Worm (Caenorhabditis elegans) whole organism, L3 larva: Measurements from ENCODE around the gene F21C10.11.
A peak's percentile ranks its signal among the peaks of the same experiment; 100 is the strongest.

Experiments
- ZK546.5 ChIP-seq: sonication (generic microtip); optimal IDR thresholded peaks from 2 replicates; lab custom pipeline; 2017; ENCODE audit warnings: missing biosample characterization, missing genetic modification characterization
- aly-2 ChIP-seq: fragments of 150-350 bp; optimal IDR thresholded peaks from 2 replicates; lab custom pipeline; 2014; ENCODE audit warnings: missing biosample characterization, missing genetic modification characterization
- ceh-82 ChIP-seq: fragments of 150-350 bp; optimal IDR thresholded peaks from 2 replicates; lab custom pipeline; 2014; ENCODE audit warnings: missing biosample characterization, missing genetic modification characterization
- daf-12 ChIP-seq: fragments of 150-350 bp; optimal IDR thresholded peaks from 2 replicates; lab custom pipeline; 2014; ENCODE audit warnings: missing biosample characterization, missing genetic modification reagents, missing genetic modification characterization
- egl-27 ChIP-seq: sonication (generic microtip); optimal IDR thresholded peaks from 4 replicates; lab custom pipeline; 2017; ENCODE audit warnings: missing biosample characterization, missing genetic modification reagents, missing genetic modification characterization
- egl-5 ChIP-seq: fragments of 150-350 bp; optimal IDR thresholded peaks from 2 replicates; lab custom pipeline; 2017; ENCODE audit warnings: missing biosample characterization, missing genetic modification reagents, missing genetic modification characterization, inconsistent platforms
- elt-1 ChIP-seq: fragments of 150-350 bp; optimal IDR thresholded peaks from 2 replicates; lab custom pipeline; 2014; ENCODE audit warnings: missing biosample characterization, missing genetic modification characterization
- elt-2 ChIP-seq: sonication (generic microtip); optimal IDR thresholded peaks from 2 replicates; lab custom pipeline; 2016; ENCODE audit warnings: missing genetic modification reagents, mild to moderate bottlenecking, missing genetic modification characterization, missing compliant biosample characterization
- eor-1 ChIP-seq, 2 experiments: fragments of 150-350 bp; optimal IDR thresholded peaks; 2 replicates each; lab custom pipeline; 2014 to 2018; ENCODE audit warnings: missing biosample characterization in 2 of 2, missing genetic modification characterization in 2 of 2
- fkh-2 ChIP-seq: fragments of 150-350 bp; optimal IDR thresholded peaks from 2 replicates; lab custom pipeline; 2014; ENCODE audit warnings: missing biosample characterization, missing genetic modification reagents, missing genetic modification characterization
- fos-1 ChIP-seq: fragments of 150-350 bp; optimal IDR thresholded peaks from 2 replicates; lab custom pipeline; 2014; ENCODE audit warnings: missing biosample characterization, missing genetic modification characterization
- hmg-11 ChIP-seq: sonication (generic microtip); optimal IDR thresholded peaks from 2 replicates; lab custom pipeline; 2016; ENCODE audit warnings: missing genetic modification characterization, missing compliant biosample characterization
- jun-1 ChIP-seq: fragments of 150-350 bp; optimal IDR thresholded peaks from 2 replicates; lab custom pipeline; 2014; ENCODE audit warnings: missing biosample characterization, missing genetic modification reagents, missing genetic modification characterization
- lin-39 ChIP-seq: fragments of 150-350 bp; optimal IDR thresholded peaks from 2 replicates; lab custom pipeline; 2018; ENCODE audit warnings: missing biosample characterization, missing genetic modification reagents, missing genetic modification characterization
- mdl-1 ChIP-seq: fragments of 150-350 bp; optimal IDR thresholded peaks from 2 replicates; lab custom pipeline; 2014; ENCODE audit warnings: missing biosample characterization, missing genetic modification characterization
- mml-1 ChIP-seq: fragments of 150-350 bp; sonication (generic microtip); optimal IDR thresholded peaks from 3 replicates; lab custom pipeline; 2014; ENCODE audit warnings: missing biosample characterization, missing genetic modification characterization
- nfya-1 ChIP-seq: sonication (generic microtip); optimal IDR thresholded peaks from 2 replicates; lab custom pipeline; 2017; ENCODE audit warnings: missing genetic modification characterization, mild to moderate bottlenecking, missing compliant biosample characterization, antibody characterized with exemption, moderate library complexity; ENCODE audit not compliant: insufficient read depth
- nhr-11 ChIP-seq: fragments of 150-350 bp; optimal IDR thresholded peaks from 2 replicates; lab custom pipeline; 2014; ENCODE audit warnings: missing biosample characterization, missing genetic modification characterization
- nhr-23 ChIP-seq: fragments of 150-350 bp; optimal IDR thresholded peaks from 2 replicates; lab custom pipeline; 2014; ENCODE audit warnings: missing biosample characterization, missing genetic modification reagents, missing genetic modification characterization
- nhr-25 ChIP-seq: sonication (generic microtip); optimal IDR thresholded peaks from 2 replicates; lab custom pipeline; 2017; ENCODE audit warnings: missing biosample characterization, missing genetic modification characterization
- nhr-43 ChIP-seq: sonication (generic microtip); optimal IDR thresholded peaks from 2 replicates; lab custom pipeline; 2016; ENCODE audit warnings: mild to moderate bottlenecking, missing genetic modification characterization, missing compliant biosample characterization; ENCODE audit not compliant: poor library complexity, severe bottlenecking
- nhr-76 ChIP-seq: fragments of 150-350 bp; sonication (generic microtip); optimal IDR thresholded peaks from 5 replicates; lab custom pipeline; 2014; ENCODE audit warnings: missing biosample characterization, missing genetic modification characterization
- nhr-77 ChIP-seq: fragments of 150-350 bp; optimal IDR thresholded peaks from 2 replicates; lab custom pipeline; 2014; ENCODE audit warnings: missing biosample characterization, missing genetic modification characterization
- pha-4 ChIP-seq: fragments of 150-350 bp; optimal IDR thresholded peaks from 2 replicates; lab custom pipeline; 2014; ENCODE audit warnings: missing biosample characterization, missing genetic modification reagents, missing genetic modification characterization
- pqm-1 ChIP-seq: fragments of 150-350 bp; optimal IDR thresholded peaks from 2 replicates; lab custom pipeline; 2017; ENCODE audit warnings: missing biosample characterization, missing genetic modification characterization, inconsistent platforms
- skn-1 ChIP-seq: fragments of 150-350 bp; optimal IDR thresholded peaks from 2 replicates; lab custom pipeline; 2014; ENCODE audit warnings: missing biosample characterization, missing genetic modification characterization
- tbx-2 ChIP-seq: sonication (generic microtip); optimal IDR thresholded peaks from 2 replicates; lab custom pipeline; 2016; ENCODE audit warnings: mild to moderate bottlenecking, missing genetic modification characterization, missing compliant biosample characterization
- ztf-11 ChIP-seq: fragments of 150-350 bp; optimal IDR thresholded peaks from 2 replicates; lab custom pipeline; 2014; ENCODE audit warnings: missing biosample characterization, missing genetic modification characterization
- ztf-4 ChIP-seq: fragments of 150-350 bp; optimal IDR thresholded peaks from 2 replicates; lab custom pipeline; 2014; ENCODE audit warnings: missing biosample characterization, missing genetic modification characterization

The F21C10.11 gene

ce11 chrV:9078067-9078581 is 45.2 kb upstream of the F21C10.11 start:
- no peak for TF ChIP-seq elt-1
- peak; percentile 56 for TF ChIP-seq nhr-23

ce11 chrV:9078815-9079525 is 44.3 kb upstream of the F21C10.11 start:
- TF ChIP-seq daf-12 (no peak), jun-1 (tag; lab: Kevin White, UChicago) (peak; percentile 8), skn-1 (tag; lab: Kevin White, UChicago) (peak; percentile 43), pqm-1 (tag; lab: Kevin White, UChicago) (peak; percentile 68), elt-2 (tag; lab: Kevin White, UChicago) (peak; percentile 95), nhr-25 (peak; percentile 1), nfya-1 (peak; percentile 3), egl-5 (tag; lab: Kevin White, UChicago) (no peak), ceh-82 (tag; lab: Kevin White, UChicago) (no peak), nhr-43 (tag; lab: Kevin White, UChicago) (peak; percentile 46)

ce11 chrV:9079965-9080432 is 43.3 kb upstream of the F21C10.11 start:
- TF ChIP-seq ztf-11 (tag; lab: Kevin White, UChicago), result no peak
- no peak for TF ChIP-seq nhr-77
- TF ChIP-seq aly-2 (tag; lab: Kevin White, UChicago), result no peak
- TF ChIP-seq mdl-1 (tag; lab: Kevin White, UChicago), result no peak
- TF ChIP-seq tbx-2 (tag; lab: Kevin White, UChicago), result no peak
- TF ChIP-seq egl-5 (tag; lab: Kevin White, UChicago), result no peak
- peak; percentile 99 for TF ChIP-seq elt-2 (tag; lab: Kevin White, UChicago)
- TF ChIP-seq nhr-76 (tag; lab: Kevin White, UChicago), result no peak
- TF ChIP-seq jun-1 (tag; lab: Kevin White, UChicago), result peak; percentile 68
- TF ChIP-seq nhr-11 (tag; lab: Kevin White, UChicago), result no peak
- no peak for TF ChIP-seq ZK546.5 (tag; lab: Kevin White, UChicago)
- TF ChIP-seq eor-1 (tag; optimal IDR thresholded peaks at IDR 0.05; lab: Kevin White, UChicago), result no peak
- no peak for TF ChIP-seq nhr-43 (tag; lab: Kevin White, UChicago)
- no peak for TF ChIP-seq mml-1 (tag; lab: Kevin White, UChicago)
- TF ChIP-seq egl-27 (tag; lab: Kevin White, UChicago), result no peak
- peak; percentile 62 for TF ChIP-seq pha-4 (tag; lab: Kevin White, UChicago)
- TF ChIP-seq daf-12, result no peak
- TF ChIP-seq fos-1, result no peak
- TF ChIP-seq pqm-1 (tag; lab: Kevin White, UChicago), result peak; percentile 93
- TF ChIP-seq fkh-2 (tag; lab: Kevin White, UChicago), result no peak
- no peak for TF ChIP-seq ceh-82 (tag; lab: Kevin White, UChicago)

- TF ChIP-seq elt-2 (tag; lab: Kevin White, UChicago), result peak; percentile 67
- no peak for TF ChIP-seq ceh-82 (tag; lab: Kevin White, UChicago)
- no peak for TF ChIP-seq ztf-4 (tag; lab: Kevin White, UChicago)
- peak; percentile 38 for TF ChIP-seq nfya-1
- peak; percentile 80 for TF ChIP-seq pqm-1 (tag; lab: Kevin White, UChicago)
- peak; percentile 2 for TF ChIP-seq jun-1 (tag; lab: Kevin White, UChicago)
- peak; percentile 75 for TF ChIP-seq pha-4 (tag; lab: Kevin White, UChicago)
- TF ChIP-seq hmg-11 (tag; lab: Kevin White, UChicago), result no peak
Measured at ce11 chrV:9081410-9081809, 41.9 kb upstream of the F21C10.11 start.

ce11 chrV:9082350-9082749 is 40.9 kb upstream of the F21C10.11 start:
- TF ChIP-seq nhr-25 (peak; percentile 32), ztf-4 (tag; lab: Kevin White, UChicago) (no peak), nhr-23 (peak; percentile 3)

- peak; percentile 12 for TF ChIP-seq nhr-25
- peak; percentile 37 for TF ChIP-seq nhr-23
- peak; percentile 11 for TF ChIP-seq nhr-43 (tag; lab: Kevin White, UChicago)
- TF ChIP-seq lin-39 (tag; lab: Kevin White, UChicago), result no peak
Measured at ce11 chrV:9084252-9084651, 39.0 kb upstream of the F21C10.11 start.
